Worm (Caenorhabditis elegans) whole organism, mixed stage, embryonic: ENCODE data around the gene AC3.5.

Experiments
- ces-1 ChIP-seq: fragments of 150-350 bp; optimal IDR thresholded peaks from 2 replicates; lab custom pipeline; 2014; ENCODE audit warnings: missing biosample characterization, missing genetic modification reagents, missing genetic modification characterization
- elt-1 ChIP-seq: sonication (generic microtip); optimal IDR thresholded peaks from 2 replicates; lab custom pipeline; 2017; ENCODE audit warnings: missing genetic modification characterization, mild to moderate bottlenecking, missing compliant biosample characterization, antibody characterized with exemption, moderate library complexity, borderline replicate concordance; ENCODE audit not compliant: insufficient read depth
- nhr-12 ChIP-seq: fragments of 150-350 bp; optimal IDR thresholded peaks from 2 replicates; lab custom pipeline; 2014; ENCODE audit warnings: missing biosample characterization, missing genetic modification characterization
- nhr-28 ChIP-seq: fragments of 150-350 bp; optimal IDR thresholded peaks from 2 replicates; lab custom pipeline; 2014; ENCODE audit warnings: missing biosample characterization, missing genetic modification characterization
- pha-4 ChIP-seq: fragments of 150-350 bp; optimal IDR thresholded peaks from 2 replicates; lab custom pipeline; 2018; ENCODE audit warnings: missing biosample characterization, missing genetic modification reagents, missing genetic modification characterization
- snpc-4 ChIP-seq: fragments of 150-350 bp; optimal IDR thresholded peaks from 2 replicates; lab custom pipeline; 2014; ENCODE audit warnings: missing biosample characterization, missing genetic modification characterization
- unc-62 ChIP-seq: fragments of 150-350 bp; optimal IDR thresholded peaks from 2 replicates; lab custom pipeline; 2014; ENCODE audit warnings: missing biosample characterization, missing genetic modification reagents, missing genetic modification characterization
- ztf-11 ChIP-seq: fragments of 150-350 bp; optimal IDR thresholded peaks from 2 replicates; lab custom pipeline; 2014; ENCODE audit warnings: missing biosample characterization, missing genetic modification characterization

DNA sequence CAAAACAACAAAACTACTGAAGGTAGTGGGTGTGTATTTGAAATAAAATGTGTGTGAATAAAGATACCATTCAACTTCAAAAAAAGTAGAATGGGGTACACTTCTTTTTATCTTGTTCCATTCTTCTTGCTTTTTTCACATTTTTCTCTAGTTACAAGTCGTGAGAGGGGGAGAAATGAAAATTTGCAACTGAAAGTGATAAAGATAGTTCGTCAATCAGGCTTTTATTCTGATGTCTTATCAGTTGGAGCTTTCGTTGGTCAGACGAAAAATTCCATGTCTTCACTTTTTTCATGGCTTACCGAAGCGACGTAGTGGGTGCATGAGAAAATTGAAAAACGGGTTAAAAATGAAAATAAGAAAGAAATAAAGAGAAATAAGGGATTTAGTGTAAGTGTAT is 45.4 kb downstream of the AC3.5 start, which contains the start of gene Y32F6A.4:
- TF ChIP-seq nhr-28 (tag; lab: Kevin White, UChicago) (no peak), snpc-4 (tag; lab: Kevin White, UChicago) (no peak), elt-1 (tag; lab: Kevin White, UChicago) (no peak), nhr-12 (tag; lab: Kevin White, UChicago) (no peak), ces-1 (no peak), ztf-11 (tag; lab: Kevin White, UChicago) (no peak), pha-4 (no peak), unc-62 (no peak)
